Fruit fly (Drosophila melanogaster): ENCODE results near the gene CG15170.
A peak's percentile ranks its signal among the peaks of the same experiment; 100 is the strongest.

CG15170 gene

dm6 chr2L:18992196-18992595 lies 2.2 kb upstream of the CG15170 start, which contains the start of gene CG46465:
TSS of gene CG46465 (plus strand) at chr2L:18992496.
- TF ChIP-seq Hr4 (GFP tag; optimal IDR thresholded peaks at IDR 0.05) (no peak), acj6 (GFP tag; optimal IDR thresholded peaks at IDR 0.05) (no peak), net (GFP tag; optimal IDR thresholded peaks at IDR 0.05) (no peak), CG15336 (GFP tag; IDR thresholded peaks at IDR 0.05) (no peak), Met (GFP tag; optimal IDR thresholded peaks at IDR 0.05) (no peak), CG11902 (GFP tag; optimal IDR thresholded peaks at IDR 0.05) (no peak), cyc (GFP tag; optimal IDR thresholded peaks at IDR 0.05) (no peak)

DNA sequence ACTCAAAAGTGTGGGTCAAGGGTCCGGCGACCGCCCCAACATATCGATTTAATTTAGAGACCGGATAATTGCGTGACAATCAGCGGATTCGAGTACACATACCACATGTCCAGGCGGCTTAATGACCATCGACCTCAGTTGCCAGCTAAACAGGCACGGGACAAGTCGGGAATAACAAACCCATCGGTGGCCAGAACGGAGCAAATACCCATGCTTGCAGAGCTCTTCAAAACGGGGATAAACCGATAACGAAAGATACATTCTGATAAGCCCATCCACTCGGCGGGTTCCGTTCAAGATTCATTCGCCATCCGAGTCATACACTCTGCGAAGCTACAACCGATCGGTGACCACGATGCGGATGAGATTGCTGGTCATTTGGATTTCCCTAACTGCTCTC lies 687 bp upstream of the CG15170 start, which contains the start of gene CG15169:
Gene CG15169, plus strand, starts transcription at position 301 of the 400 bp plus-strand sequence.
- TF ChIP-seq spab (GFP tag; optimal IDR thresholded peaks at IDR 0.05), result no peak
- no peak for TF ChIP-seq Hr4 (GFP tag; optimal IDR thresholded peaks at IDR 0.05)
- no peak for TF ChIP-seq Blimp-1 (GFP tag; optimal IDR thresholded peaks at IDR 0.05)

- TF ChIP-seq salr (GFP tag; optimal IDR thresholded peaks at IDR 0.05) (peak in 1 of 2 experiments; percentile 58), topi (GFP tag; optimal IDR thresholded peaks at IDR 0.05) (peak; percentile 17), CG11762 (GFP tag; optimal IDR thresholded peaks at IDR 0.05; ENCODE audit: insufficient read depth) (no peak), achi (GFP tag; optimal IDR thresholded peaks at IDR 0.05) (peak; percentile 20), cyc (GFP tag; optimal IDR thresholded peaks at IDR 0.05) (no peak), eg (GFP tag; IDR thresholded peaks at IDR 0.05) (peak; percentile 19; the same call in 2 of the 3 replicates), esn (GFP tag; optimal IDR thresholded peaks at IDR 0.05) (peak; percentile 61), Eip75B (GFP tag; optimal IDR thresholded peaks at IDR 0.05) (peak; percentile 18), CG1621 (tag; optimal IDR thresholded peaks at IDR 0.05) (no peak), vri (GFP tag; optimal IDR thresholded peaks at IDR 0.05) (peak; percentile 27), CG6276 (GFP tag; optimal IDR thresholded peaks at IDR 0.05) (no peak), CG8119 (GFP tag; IDR thresholded peaks at IDR 0.05) (0 out of 3 replicates have a peak, but pooled peaks have one; percentile 38), CG6854 (GFP tag; optimal IDR thresholded peaks at IDR 0.05) (peak; percentile 44), CG32006 (GFP tag; optimal IDR thresholded peaks at IDR 0.05) (peak; percentile 48), Eip78C (GFP tag) (peak; percentile 56), CG10631 (GFP tag; optimal IDR thresholded peaks at IDR 0.05) (peak; percentile 71), CG6808 (GFP tag; optimal IDR thresholded peaks at IDR 0.05) (peak; percentile 35), net (GFP tag; optimal IDR thresholded peaks at IDR 0.05) (peak; percentile 20), dsx (GFP tag; optimal IDR thresholded peaks at IDR 0.05; ENCODE audit: poor library complexity, severe bottlenecking) (peak; percentile 16), CG3032 (tag; optimal IDR thresholded peaks at IDR 0.05) (peak; percentile 66), Met (GFP tag; optimal IDR thresholded peaks at IDR 0.05) (peak; percentile 13), CG31627 (GFP tag; optimal IDR thresholded peaks at IDR 0.05) (peak; percentile 26), CG10669 (GFP tag; optimal IDR thresholded peaks at IDR 0.05) (peak; percentile 9), Sox102F (GFP tag; optimal IDR thresholded peaks at IDR 0.05) (peak; percentile 38), OdsH (GFP tag; optimal IDR thresholded peaks at IDR 0.05) (peak; percentile 36), Sox14 (GFP tag; optimal IDR thresholded peaks at IDR 0.05) (peak; percentile 10), dac (GFP tag; optimal IDR thresholded peaks at IDR 0.05) (no peak), ss (GFP tag; optimal IDR thresholded peaks at IDR 0.05) (no peak), Sox15 (GFP tag; optimal IDR thresholded peaks at IDR 0.05) (no peak), pdm3 (GFP tag; optimal IDR thresholded peaks at IDR 0.05) (peak; percentile 2), CG34406 (GFP tag; optimal IDR thresholded peaks at IDR 0.05) (peak; percentile 48), Hr4 (GFP tag; optimal IDR thresholded peaks at IDR 0.05) (peak; percentile 49), CG3919 (GFP tag; optimal IDR thresholded peaks at IDR 0.05) (peak; percentile 50), lz (GFP tag; optimal IDR thresholded peaks at IDR 0.05) (peak; percentile 26), CG11902 (GFP tag; optimal IDR thresholded peaks at IDR 0.05) (peak; percentile 51), acj6 (GFP tag; optimal IDR thresholded peaks at IDR 0.05) (peak; percentile 35), fd59A (GFP tag; optimal IDR thresholded peaks at IDR 0.05) (no peak), CG16779 (tag; optimal IDR thresholded peaks at IDR 0.05) (no peak), CG6163 (GFP tag; IDR thresholded peaks at IDR 0.05) (peak; percentile 61; the same call in 2 of the 3 replicates), CG4318 (GFP tag; optimal IDR thresholded peaks at IDR 0.05) (peak; percentile 33), Ets96B (tag; optimal IDR thresholded peaks at IDR 0.05) (peak; percentile 46)
Observed at dm6 chr2L:18987078-18987895, 2.7 kb downstream of the CG15170 start, which contains the start of the genes Swip-1 and EMC5. TSS of gene Swip-1 (minus strand) at chr2L:18987280. TSS of gene EMC5 (plus strand) at chr2L:18987707.

Measured in whole organism, prepupa.